Fruit fly (Drosophila melanogaster): ENCODE results near the gene CG5026.
A peak's percentile ranks its signal among the peaks of the same experiment; 100 is the strongest.

CG5026 gene

DNA sequence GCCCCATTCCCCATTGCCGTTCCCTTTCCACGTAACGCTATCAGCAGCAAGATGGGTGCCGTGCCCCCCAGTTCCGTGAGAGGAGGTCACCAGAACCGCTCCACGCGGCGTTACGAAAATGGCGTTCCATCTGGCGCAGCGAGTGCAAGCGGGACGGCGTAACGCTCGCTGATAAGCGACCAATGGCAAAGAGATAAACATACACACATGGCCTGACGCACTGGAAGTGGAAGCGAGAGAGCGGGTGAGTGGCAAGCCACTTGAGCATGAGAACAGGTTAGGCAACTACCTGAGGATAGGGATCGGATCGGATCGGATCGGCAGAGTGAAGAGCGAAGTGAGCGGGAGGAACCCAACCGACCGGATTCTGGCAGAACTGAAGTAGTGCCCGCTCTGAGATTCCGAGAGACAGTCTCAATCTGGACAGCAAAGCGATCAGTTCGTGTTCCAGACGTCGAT lies 36.5 kb downstream of the CG5026 start, which contains the start of gene Doc3 (continued):
- TF ChIP-seq CG9215 (GFP tag; IDR thresholded peaks at IDR 0.05) = no peak
- no peak for TF ChIP-seq gt (GFP tag; IDR thresholded peaks at IDR 0.05)
- TF ChIP-seq ewg (GFP tag; optimal IDR thresholded peaks at IDR 0.05) = no peak
- no peak for TF ChIP-seq Opbp (GFP tag; IDR thresholded peaks at IDR 0.05; ENCODE audit: partially characterized antibody)
- no peak for TF ChIP-seq CG11093 (GFP tag; IDR thresholded peaks at IDR 0.05)
- TF ChIP-seq MBD-R2 (GFP tag; IDR thresholded peaks at IDR 0.05) = no peak
- no peak for TF ChIP-seq dimm (GFP tag; IDR thresholded peaks at IDR 0.05)
- TF ChIP-seq Ravus (GFP tag; IDR thresholded peaks at IDR 0.05) = no peak
- no peak for TF ChIP-seq kay (GFP tag; optimal IDR thresholded peaks at IDR 0.05)
- peak; percentile 65; the same call in 1 of the 3 replicates for TF ChIP-seq sr (GFP tag; IDR thresholded peaks at IDR 0.05)
- TF ChIP-seq CG43689 (GFP tag; IDR thresholded peaks at IDR 0.05) = no peak
- no peak for TF ChIP-seq D (optimal IDR thresholded peaks at IDR 0.05)
- TF ChIP-seq D (GFP tag; optimal IDR thresholded peaks at IDR 0.05) = no peak
- no peak for TF ChIP-seq dpn (GFP tag; optimal IDR thresholded peaks at IDR 0.05)
- no peak for TF ChIP-seq schlank (tag; optimal IDR thresholded peaks at IDR 0.05)
- peak; percentile 69 for TF ChIP-seq sens (GFP tag)
- no peak for TF ChIP-seq trh (GFP tag; optimal IDR thresholded peaks at IDR 0.05)
- TF ChIP-seq CG12104 (GFP tag; optimal IDR thresholded peaks at IDR 0.05) = no peak
- no peak for TF ChIP-seq CG1792 (GFP tag; optimal IDR thresholded peaks at IDR 0.05)
- no peak for TF ChIP-seq CG17328 (GFP tag; IDR thresholded peaks at IDR 0.05)
- no peak for TF ChIP-seq CG1233 (GFP tag; optimal IDR thresholded peaks at IDR 0.05)
- TF ChIP-seq CG2889 (GFP tag; IDR thresholded peaks at IDR 0.05) = no peak
- no peak for TF ChIP-seq CG6854 (GFP tag; optimal IDR thresholded peaks at IDR 0.05)
- peak in 1 of 3 experiments; percentile 97 for TF ChIP-seq Stat92E (GFP tag; optimal IDR thresholded peaks at IDR 0.05)
- peak; percentile 23; the same call in 1 of the 2 replicates for TF ChIP-seq slbo (GFP tag; IDR thresholded peaks at IDR 0.05)
- no peak for TF ChIP-seq CG34422 (GFP tag; IDR thresholded peaks at IDR 0.05)
- no peak for TF ChIP-seq fd102C (GFP tag; optimal IDR thresholded peaks at IDR 0.05)
- no peak for TF ChIP-seq Dip3 (GFP tag; optimal IDR thresholded peaks at IDR 0.05)
- TF ChIP-seq CG14014 (GFP tag; IDR thresholded peaks at IDR 0.05) = no peak
- no peak for TF ChIP-seq Optix (GFP tag; IDR thresholded peaks at IDR 0.05)
- no peak for TF ChIP-seq CG2116 (GFP tag; optimal IDR thresholded peaks at IDR 0.05)
- no peak for TF ChIP-seq B-H1 (GFP tag; IDR thresholded peaks at IDR 0.05)
- TF ChIP-seq hb (GFP tag; IDR thresholded peaks at IDR 0.05; ENCODE audit: partially characterized antibody) = no peak
- TF ChIP-seq CG8765 (GFP tag; IDR thresholded peaks at IDR 0.05) = no peak
- TF ChIP-seq HLH4C (GFP tag; IDR thresholded peaks at IDR 0.05; ENCODE audit: partially characterized antibody) = 0 out of 3 replicates have a peak, but pooled peaks have one; percentile 41
- TF ChIP-seq grn (GFP tag; optimal IDR thresholded peaks at IDR 0.05) = peak; percentile 75
- no peak for TF ChIP-seq org-1 (GFP tag; optimal IDR thresholded peaks at IDR 0.05)
- TF ChIP-seq Gsc (GFP tag; IDR thresholded peaks at IDR 0.05) = no peak
- no peak for TF ChIP-seq Atf-2 (GFP tag; optimal IDR thresholded peaks at IDR 0.05)
- no peak for TF ChIP-seq usp (GFP tag; optimal IDR thresholded peaks at IDR 0.05)
- TF ChIP-seq dmrt11E (tag; optimal IDR thresholded peaks at IDR 0.05) = no peak
- TF ChIP-seq CG31224 (GFP tag; IDR thresholded peaks at IDR 0.05) = no peak
- no peak for TF ChIP-seq jumu (GFP tag; optimal IDR thresholded peaks at IDR 0.05)
- TF ChIP-seq CG12299 (tag; optimal IDR thresholded peaks at IDR 0.05) = no peak
- no peak for TF ChIP-seq Camta (GFP tag; optimal IDR thresholded peaks at IDR 0.05)
- TF ChIP-seq CG15269 (tag; optimal IDR thresholded peaks at IDR 0.05) = no peak
- no peak for TF ChIP-seq CG2875 (GFP tag; optimal IDR thresholded peaks at IDR 0.05)
- peak; percentile 64; the same call in 1 of the 3 replicates for TF ChIP-seq z (GFP tag; IDR thresholded peaks at IDR 0.05)
- no peak for TF ChIP-seq CG34376 (GFP tag; optimal IDR thresholded peaks at IDR 0.05)
- no peak for TF ChIP-seq CG7372 (GFP tag; IDR thresholded peaks at IDR 0.05)
- TF ChIP-seq tap (tag; optimal IDR thresholded peaks at IDR 0.05) = no peak
- TF ChIP-seq CG2202 (tag; optimal IDR thresholded peaks at IDR 0.05) = no peak
- TF ChIP-seq mld (GFP tag; IDR thresholded peaks at IDR 0.05; ENCODE audit: partially characterized antibody) = no peak
